Worm (Caenorhabditis elegans) whole organism, L1 larva: ENCODE results near the gene Y39E4A.1.

Experiments used
- C16A3.4 ChIP-seq: fragments of 150-350 bp; optimal IDR thresholded peaks from 2 replicates; lab custom pipeline; 2014; ENCODE audit warnings: missing biosample characterization, missing genetic modification characterization
- Y116A8C.19 ChIP-seq: sonication (generic microtip); optimal IDR thresholded peaks from 2 replicates; lab custom pipeline; 2016; ENCODE audit warnings: missing compliant biosample characterization, missing genetic modification characterization, borderline replicate concordance
- aha-1 ChIP-seq: fragments of 150-350 bp; optimal IDR thresholded peaks from 2 replicates; lab custom pipeline; 2014; ENCODE audit warnings: missing biosample characterization, missing genetic modification characterization
- alr-1 ChIP-seq: fragments of 200-800 bp; sonication (Bioruptor generic); optimal IDR thresholded peaks from 2 replicates; lab custom pipeline; 2018; ENCODE audit warnings: borderline replicate concordance, mild to moderate bottlenecking, missing genetic modification characterization, missing compliant biosample characterization
- aly-2 ChIP-seq: fragments of 150-350 bp; optimal IDR thresholded peaks from 2 replicates; lab custom pipeline; 2014; ENCODE audit warnings: missing biosample characterization, missing genetic modification characterization
- ama-1 ChIP-seq: fragments of 150-350 bp; optimal IDR thresholded peaks from 2 replicates; lab custom pipeline; 2014
- blmp-1 ChIP-seq: fragments of 150-350 bp; optimal IDR thresholded peaks from 2 replicates; lab custom pipeline; 2014; ENCODE audit warnings: missing biosample characterization, missing genetic modification characterization
- ceh-63 ChIP-seq: fragments of 200-800 bp; sonication (Bioruptor generic); optimal IDR thresholded peaks from 2 replicates; lab custom pipeline; 2018; ENCODE audit warnings: mild to moderate bottlenecking, missing genetic modification characterization, missing compliant biosample characterization
- ceh-8 ChIP-seq: fragments of 200-800 bp; sonication (Bioruptor generic); optimal IDR thresholded peaks from 2 replicates; lab custom pipeline; 2018; ENCODE audit warnings: mild to moderate bottlenecking, missing genetic modification characterization, moderate library complexity, missing compliant biosample characterization
- ceh-88 ChIP-seq: fragments of 200-800 bp; sonication (Bioruptor generic); IDR thresholded peaks from 2 replicates; pipeline ENCODE4 v1.3.6; 2022; ENCODE audit warnings: missing genetic modification characterization, missing compliant biosample characterization
- ceh-90 ChIP-seq: sonication (generic microtip); optimal IDR thresholded peaks from 2 replicates; lab custom pipeline; 2016; ENCODE audit warnings: missing genetic modification characterization, missing compliant biosample characterization
- ces-1 ChIP-seq: fragments of 150-350 bp; optimal IDR thresholded peaks from 2 replicates; lab custom pipeline; 2014; ENCODE audit warnings: missing biosample characterization, missing genetic modification reagents, missing genetic modification characterization
- dsc-1 ChIP-seq: sonication (generic microtip); optimal IDR thresholded peaks from 2 replicates; lab custom pipeline; 2016; ENCODE audit warnings: mild to moderate bottlenecking, missing genetic modification characterization, missing compliant biosample characterization
- efl-1 ChIP-seq, 4 experiments: fragments of 150-350 bp; optimal IDR thresholded peaks in 3 of 4; peaks in 1 of 4; 1 replicate in 1 of 4; 2 replicates in 3 of 4; lab custom pipeline; 2014; ENCODE audit warnings: missing biosample characterization in 2 of 4, missing genetic modification characterization in 2 of 4, missing genetic modification reagents in 2 of 4
- egl-27 ChIP-seq, 2 experiments: fragments of 150-350 bp in 1 of 2; sonication (generic microtip); optimal IDR thresholded peaks; 3 replicates each; lab custom pipeline; 2017 to 2018; ENCODE audit warnings: missing biosample characterization in 2 of 2, missing genetic modification characterization in 2 of 2, missing genetic modification reagents in 2 of 2
- elt-2 ChIP-seq: sonication (generic microtip); optimal IDR thresholded peaks from 2 replicates; lab custom pipeline; 2016; ENCODE audit warnings: missing genetic modification characterization, mild to moderate bottlenecking, inconsistent platforms, missing compliant biosample characterization, missing genetic modification reagents
- fos-1 ChIP-seq: fragments of 150-350 bp; optimal IDR thresholded peaks from 2 replicates; lab custom pipeline; 2014; ENCODE audit warnings: missing biosample characterization, missing genetic modification characterization
- hpl-2 ChIP-seq: fragments of 150-350 bp; optimal IDR thresholded peaks from 2 replicates; lab custom pipeline; 2014; ENCODE audit warnings: missing biosample characterization, missing genetic modification reagents, missing genetic modification characterization
- irx-1 ChIP-seq: sonication (generic microtip); optimal IDR thresholded peaks from 2 replicates; lab custom pipeline; 2016; ENCODE audit warnings: missing genetic modification characterization, missing compliant biosample characterization
- jun-1 ChIP-seq: fragments of 150-350 bp; optimal IDR thresholded peaks from 2 replicates; lab custom pipeline; 2014; ENCODE audit warnings: missing biosample characterization, missing genetic modification reagents, missing genetic modification characterization
- lin-13 ChIP-seq: fragments of 150-350 bp; optimal IDR thresholded peaks from 2 replicates; lab custom pipeline; 2014; ENCODE audit warnings: missing biosample characterization, missing genetic modification reagents, missing genetic modification characterization
- lin-14 ChIP-seq: fragments of 200-800 bp; sonication (Bioruptor generic); optimal IDR thresholded peaks from 2 replicates; lab custom pipeline; 2018; ENCODE audit warnings: mild to moderate bottlenecking, missing genetic modification characterization, moderate library complexity, missing compliant biosample characterization
- lin-35 ChIP-seq, 2 experiments: fragments of 150-350 bp; optimal IDR thresholded peaks; 2 replicates each; lab custom pipeline; 2014; ENCODE audit warnings: missing biosample characterization in 2 of 2, missing genetic modification characterization in 2 of 2, missing genetic modification reagents in 2 of 2
- lin-39 ChIP-seq: fragments of 150-350 bp; optimal IDR thresholded peaks from 2 replicates; lab custom pipeline; 2014; ENCODE audit warnings: missing biosample characterization, missing genetic modification reagents, missing genetic modification characterization
- lir-3 ChIP-seq: sonication (generic microtip); optimal IDR thresholded peaks from 2 replicates; lab custom pipeline; 2016; ENCODE audit warnings: mild to moderate bottlenecking, missing genetic modification characterization, moderate library complexity, missing compliant biosample characterization; ENCODE audit not compliant: poor library complexity
- lsy-2 ChIP-seq, 2 experiments: fragments of 150-350 bp; optimal IDR thresholded peaks; 2 replicates each; lab custom pipeline; 2014; ENCODE audit warnings: missing biosample characterization in 2 of 2, missing genetic modification characterization in 2 of 2
- mdl-1 ChIP-seq, 2 experiments: fragments of 150-350 bp; optimal IDR thresholded peaks; 2 replicates each; lab custom pipeline; 2014 to 2017; ENCODE audit warnings: missing biosample characterization in 2 of 2, missing genetic modification characterization in 2 of 2, inconsistent platforms in 1 of 2
- mef-2 ChIP-seq: fragments of 150-350 bp; optimal IDR thresholded peaks from 2 replicates; lab custom pipeline; 2014; ENCODE audit warnings: missing biosample characterization, missing genetic modification characterization
- mep-1 ChIP-seq: fragments of 150-350 bp; optimal IDR thresholded peaks from 2 replicates; lab custom pipeline; 2014; ENCODE audit warnings: missing biosample characterization, missing genetic modification characterization
- nhr-12 ChIP-seq: sonication (generic microtip); optimal IDR thresholded peaks from 2 replicates; lab custom pipeline; 2017; ENCODE audit warnings: missing biosample characterization, missing genetic modification characterization
- nhr-19 ChIP-seq: fragments of 200-800 bp; sonication (Bioruptor generic); conservative IDR thresholded peaks from 2 replicates; pipeline ENCODE4 v1.3.6; 2022; ENCODE audit warnings: missing genetic modification characterization, missing compliant biosample characterization
- nhr-20 ChIP-seq: sonication (generic microtip); optimal IDR thresholded peaks from 2 replicates; lab custom pipeline; 2016; ENCODE audit warnings: mild to moderate bottlenecking, missing genetic modification characterization, missing compliant biosample characterization
- nhr-237 ChIP-seq: fragments of 150-350 bp; optimal IDR thresholded peaks from 2 replicates; lab custom pipeline; 2014; ENCODE audit warnings: missing biosample characterization, missing genetic modification characterization
- nhr-47 ChIP-seq: sonication (generic microtip); optimal IDR thresholded peaks from 2 replicates; lab custom pipeline; 2016; ENCODE audit warnings: mild to moderate bottlenecking, missing genetic modification characterization, moderate library complexity, missing compliant biosample characterization
- nhr-76 ChIP-seq: sonication (generic microtip); optimal IDR thresholded peaks from 2 replicates; lab custom pipeline; 2017; ENCODE audit warnings: missing biosample characterization, missing genetic modification characterization
- nhr-77 ChIP-seq: fragments of 150-350 bp; optimal IDR thresholded peaks from 2 replicates; lab custom pipeline; 2014; ENCODE audit warnings: missing biosample characterization, missing genetic modification characterization
- nhr-85 ChIP-seq: sonication (generic microtip); peaks from one replicate; lab custom pipeline; 2016; ENCODE audit warnings: missing genetic modification characterization, inconsistent platforms, missing compliant biosample characterization
- pag-3 ChIP-seq: sonication (generic microtip); optimal IDR thresholded peaks from 2 replicates; lab custom pipeline; 2017; ENCODE audit warnings: missing genetic modification characterization, mild to moderate bottlenecking, missing compliant biosample characterization, antibody characterized with exemption, borderline replicate concordance; ENCODE audit not compliant: insufficient read depth
- pax-3 ChIP-seq: fragments of 200-800 bp; sonication (Bioruptor generic); optimal IDR thresholded peaks from 2 replicates; lab custom pipeline; 2018; ENCODE audit warnings: mild to moderate bottlenecking, missing genetic modification characterization, moderate library complexity, missing compliant biosample characterization
- pqm-1 ChIP-seq: sonication (generic microtip); optimal IDR thresholded peaks from 3 replicates; lab custom pipeline; 2017; ENCODE audit warnings: missing biosample characterization, missing genetic modification characterization
- rnt-1 ChIP-seq: sonication (generic microtip); optimal IDR thresholded peaks from 2 replicates; lab custom pipeline; 2016; ENCODE audit warnings: mild to moderate bottlenecking, missing genetic modification characterization, moderate library complexity, missing compliant biosample characterization
- skn-1 ChIP-seq: fragments of 150-350 bp; optimal IDR thresholded peaks from 2 replicates; lab custom pipeline; 2014; ENCODE audit warnings: missing biosample characterization, missing genetic modification characterization
- snpc-4 ChIP-seq: fragments of 150-350 bp; optimal IDR thresholded peaks from 2 replicates; lab custom pipeline; 2014; ENCODE audit warnings: missing biosample characterization, missing genetic modification characterization
- snu-23 ChIP-seq: sonication (generic microtip); optimal IDR thresholded peaks from 2 replicates; lab custom pipeline; 2016; ENCODE audit warnings: missing genetic modification characterization, missing compliant biosample characterization
- sup-37 ChIP-seq: fragments of 200-800 bp; sonication (Bioruptor generic); optimal IDR thresholded peaks from 2 replicates; lab custom pipeline; 2018; ENCODE audit warnings: mild to moderate bottlenecking, missing genetic modification characterization, missing compliant biosample characterization
- swsn-7 ChIP-seq: sonication (generic microtip); optimal IDR thresholded peaks from 2 replicates; lab custom pipeline; 2016; ENCODE audit warnings: missing genetic modification characterization, missing compliant biosample characterization
- tlp-1 ChIP-seq: fragments of 150-350 bp; optimal IDR thresholded peaks from 2 replicates; lab custom pipeline; 2014; ENCODE audit warnings: missing biosample characterization, missing genetic modification characterization
- unc-30 ChIP-seq: sonication (generic microtip); optimal IDR thresholded peaks from 2 replicates; lab custom pipeline; 2017; ENCODE audit warnings: missing biosample characterization, missing genetic modification characterization
- unc-62 ChIP-seq: fragments of 150-350 bp; optimal IDR thresholded peaks from 2 replicates; lab custom pipeline; 2014; ENCODE audit warnings: missing biosample characterization, missing genetic modification reagents, missing genetic modification characterization
- zag-1 ChIP-seq: fragments of 150-350 bp; optimal IDR thresholded peaks from 2 replicates; lab custom pipeline; 2014; ENCODE audit warnings: missing biosample characterization, missing genetic modification characterization
- zip-4 ChIP-seq: fragments of 200-800 bp; sonication (Bioruptor generic); optimal IDR thresholded peaks from 2 replicates; lab custom pipeline; 2018; ENCODE audit warnings: mild to moderate bottlenecking, missing genetic modification characterization, moderate library complexity, missing compliant biosample characterization
- ztf-4 ChIP-seq: fragments of 150-350 bp; optimal IDR thresholded peaks from 2 replicates; lab custom pipeline; 2014; ENCODE audit warnings: missing biosample characterization, missing genetic modification characterization

Gene Y39E4A.1

DNA sequence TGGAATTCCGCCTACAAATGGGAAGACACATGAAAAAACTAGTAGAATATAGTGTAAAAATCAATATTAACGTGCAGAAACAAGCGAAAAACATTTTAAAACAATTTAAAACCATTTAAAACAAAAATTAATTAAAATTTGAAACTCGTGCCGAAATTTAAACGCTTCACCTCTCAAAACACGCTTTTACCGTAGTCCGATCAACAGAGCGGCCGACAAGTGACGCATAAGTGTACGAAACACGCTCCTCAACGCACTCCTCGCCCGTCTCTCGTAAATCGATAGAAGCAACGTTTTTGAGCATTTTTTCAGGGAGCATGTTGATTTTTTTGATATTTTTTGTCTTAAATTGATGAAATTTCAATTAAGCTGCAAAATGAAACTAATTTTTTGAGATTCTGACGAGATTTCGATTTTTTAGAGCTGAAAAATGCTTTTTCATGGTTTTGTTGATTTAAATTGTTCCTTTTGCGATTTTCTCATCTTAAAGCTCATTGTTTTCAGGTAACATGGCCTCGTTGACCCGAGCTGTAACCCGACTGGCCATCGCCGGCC lies 46.1 kb upstream of the Y39E4A.1 start, which contains the start of gene cox-5A (continued):
- TF ChIP-seq egl-27 (tag; optimal IDR thresholded peaks at IDR 0.05; lab: Kevin White, UChicago) (peak; percentile 60 to 73), skn-1 (tag; lab: Kevin White, UChicago) (peak; percentile 93), pqm-1 (tag; lab: Kevin White, UChicago) (peak; percentile 58), ceh-88 (peak; percentile 98), ces-1 (GFP tag; lab: Kevin White, UChicago) (no peak), swsn-7 (tag; lab: Kevin White, UChicago) (peak; percentile 100), hpl-2 (peak; percentile 93), alr-1 (tag; lab: Kevin White, UChicago) (no peak), ceh-8 (GFP tag; lab: Kevin White, UChicago) (peak; percentile 99), zip-4 (peak; percentile 97), nhr-47 (peak; percentile 100), nhr-76 (tag; lab: Kevin White, UChicago) (peak; percentile 67), pax-3 (peak; percentile 99), lin-35 (GFP tag; optimal IDR thresholded peaks at IDR 0.05; lab: Kevin White, UChicago) (peak; percentile 100), unc-62 (peak; percentile 89), blmp-1 (tag; lab: Kevin White, UChicago) (peak; percentile 86), lin-39 (peak; percentile 98), nhr-237 (tag; lab: Kevin White, UChicago) (peak; percentile 97), sup-37 (peak; percentile 99), rnt-1 (tag; lab: Kevin White, UChicago) (peak; percentile 99), nhr-85 (tag; lab: Kevin White, UChicago) (peak; percentile 99), mep-1 (tag; lab: Kevin White, UChicago) (peak; percentile 100), jun-1 (tag; lab: Kevin White, UChicago) (peak; percentile 99), zag-1 (peak; percentile 94), pag-3 (tag; lab: Kevin White, UChicago) (peak; percentile 79), lir-3 (tag; lab: Kevin White, UChicago) (peak; percentile 94), lin-14 (GFP tag; lab: Kevin White, UChicago) (peak; percentile 100), nhr-12 (tag; lab: Kevin White, UChicago) (peak; percentile 61), snpc-4 (peak; percentile 94), nhr-19 (GFP tag; lab: Robert Waterston, UW) (peak; percentile 99), tlp-1 (tag; lab: Kevin White, UChicago) (no peak), efl-1 (optimal IDR thresholded peaks at IDR 0.05; lab: Kevin White, UChicago) (peak; percentile 96 to 100), efl-1 (GFP tag; optimal IDR thresholded peaks at IDR 0.05 in 1 of 2; lab: Kevin White, UChicago) (peak; percentile 100), nhr-77 (peak; percentile 98), aha-1 (tag; lab: Kevin White, UChicago) (peak; percentile 96), lin-13 (GFP tag; lab: Kevin White, UChicago) (peak; percentile 99), unc-30 (tag; lab: Kevin White, UChicago) (peak; percentile 76), irx-1 (tag; lab: Kevin White, UChicago) (peak; percentile 99), aly-2 (tag; lab: Kevin White, UChicago) (peak; percentile 98), snu-23 (GFP tag; lab: Kevin White, UChicago) (peak; percentile 100), fos-1 (tag; lab: Kevin White, UChicago) (peak; percentile 99), nhr-20 (tag; lab: Kevin White, UChicago) (peak; percentile 100), ceh-90 (tag; lab: Kevin White, UChicago) (peak; percentile 70), ceh-63 (peak; percentile 83), ama-1 (lab: Kevin White, UChicago) (peak; percentile 96), mdl-1 (tag; optimal IDR thresholded peaks at IDR 0.05; lab: Kevin White, UChicago) (peak; percentile 64 to 96), lsy-2 (tag; optimal IDR thresholded peaks at IDR 0.05; lab: Kevin White, UChicago) (peak; percentile 100), dsc-1 (tag; lab: Kevin White, UChicago) (peak; percentile 100), mef-2 (tag; lab: Kevin White, UChicago) (peak; percentile 95), C16A3.4 (tag; lab: Kevin White, UChicago) (peak; percentile 100), elt-2 (tag; lab: Kevin White, UChicago) (peak; percentile 96), Y116A8C.19 (tag; lab: Kevin White, UChicago) (peak; percentile 76), ztf-4 (tag; lab: Kevin White, UChicago) (peak; percentile 99)
